Worm (Caenorhabditis elegans) whole organism, L4 larva: Measurements from ENCODE around the gene C32D5.11.
A peak's percentile ranks its signal among the peaks of the same experiment; 100 is the strongest.

Experiments used
- D1046.2 ChIP-seq: fragments of 200-800 bp; sonication (Bioruptor generic); IDR thresholded peaks from 2 replicates; pipeline ENCODE4 v1.3.6; 2022; ENCODE audit warnings: missing genetic modification characterization, missing compliant biosample characterization
- F44E2.7 ChIP-seq: fragments of 200-800 bp; sonication (Bioruptor generic); IDR thresholded peaks from 2 replicates; pipeline ENCODE4 v2.1.2; 2022; ENCODE audit warnings: missing genetic modification characterization, missing compliant biosample characterization
- T20F7.1 ChIP-seq: fragments of 200-800 bp; sonication (Bioruptor generic); optimal IDR thresholded peaks from 2 replicates; lab custom pipeline; 2018; ENCODE audit warnings: mild to moderate bottlenecking, missing genetic modification characterization, missing compliant biosample characterization
- T26A8.4 ChIP-seq: fragments of 200-800 bp; sonication (Bioruptor generic); IDR thresholded peaks from 2 replicates; pipeline ENCODE4 v1.3.6; 2022; ENCODE audit warnings: missing genetic modification characterization, missing compliant biosample characterization
- Y105C5A.15 ChIP-seq: fragments of 200-800 bp; sonication (Bioruptor generic); IDR thresholded peaks from 2 replicates; pipeline ENCODE4 v1.3.6; 2022; ENCODE audit warnings: missing genetic modification characterization, missing compliant biosample characterization
- aha-1 ChIP-seq: fragments of 150-350 bp; peaks from one replicate; lab custom pipeline; 2014; ENCODE audit warnings: missing biosample characterization, missing genetic modification characterization
- ama-1 ChIP-seq: fragments of 150-350 bp; optimal IDR thresholded peaks from 2 replicates; lab custom pipeline; 2014; ENCODE audit warnings: inconsistent platforms, mixed read lengths
- ceh-20 ChIP-seq: fragments of 200-800 bp; sonication (Bioruptor generic); IDR thresholded peaks from 2 replicates; pipeline ENCODE4 v1.3.6; 2022; ENCODE audit warnings: missing genetic modification reagents, missing genetic modification characterization, missing compliant biosample characterization
- ceh-32 ChIP-seq: sonication (generic microtip); optimal IDR thresholded peaks from 2 replicates; lab custom pipeline; 2016; ENCODE audit warnings: mild to moderate bottlenecking, missing genetic modification characterization, missing compliant biosample characterization; ENCODE audit not compliant: poor library complexity
- ceh-62 ChIP-seq: sonication (generic microtip); optimal IDR thresholded peaks from 2 replicates; lab custom pipeline; 2017; ENCODE audit warnings: missing biosample characterization, missing genetic modification characterization
- ceh-82 ChIP-seq: sonication (generic microtip); optimal IDR thresholded peaks from 2 replicates; lab custom pipeline; 2017; ENCODE audit warnings: missing biosample characterization, missing genetic modification characterization
- daf-16 ChIP-seq, 3 experiments: sonication (generic microtip); optimal IDR thresholded peaks; 2 replicates each; lab custom pipeline; 2016 to 2017; ENCODE audit warnings: missing genetic modification characterization in 3 of 3, missing genetic modification reagents in 3 of 3, mild to moderate bottlenecking in 2 of 3, missing compliant biosample characterization in 2 of 3, missing biosample characterization in 1 of 3, moderate library complexity in 1 of 3
- dmd-8 ChIP-seq: fragments of 200-800 bp; sonication (Bioruptor generic); IDR thresholded peaks from 2 replicates; pipeline ENCODE4 v1.3.6; 2022; ENCODE audit warnings: missing genetic modification characterization, missing compliant biosample characterization
- dpl-1 ChIP-seq: fragments of 150-350 bp; optimal IDR thresholded peaks from 2 replicates; lab custom pipeline; 2014; ENCODE audit warnings: missing biosample characterization, missing genetic modification reagents, missing genetic modification characterization
- fos-1 ChIP-seq: fragments of 150-350 bp; optimal IDR thresholded peaks from 2 replicates; lab custom pipeline; 2014; ENCODE audit warnings: missing biosample characterization, missing genetic modification characterization
- hlh-30 ChIP-seq: sonication (generic microtip); optimal IDR thresholded peaks from 2 replicates; lab custom pipeline; 2017; ENCODE audit warnings: antibody characterized with exemption, mild to moderate bottlenecking, missing genetic modification characterization, missing compliant biosample characterization; ENCODE audit not compliant: insufficient read depth
- jun-1 ChIP-seq: fragments of 150-350 bp; optimal IDR thresholded peaks from 2 replicates; lab custom pipeline; 2014; ENCODE audit warnings: missing biosample characterization, missing genetic modification reagents, missing genetic modification characterization
- lin-13 ChIP-seq: fragments of 150-350 bp; optimal IDR thresholded peaks from 2 replicates; lab custom pipeline; 2014; ENCODE audit warnings: missing biosample characterization, missing genetic modification reagents, missing genetic modification characterization
- lsy-2 ChIP-seq, 2 experiments: fragments of 150-350 bp in 1 of 2; sonication (generic microtip) in 1 of 2; optimal IDR thresholded peaks; 2 replicates each; lab custom pipeline; 2014 to 2017; ENCODE audit warnings: missing biosample characterization in 2 of 2, missing genetic modification characterization in 2 of 2
- madf-5 ChIP-seq, 2 experiments: fragments of 200-800 bp; sonication (Bioruptor generic); IDR thresholded peaks; 2 replicates each; pipeline ENCODE4 v1.3.6; 2022; ENCODE audit warnings: missing compliant biosample characterization in 2 of 2, missing genetic modification characterization in 2 of 2
- madf-9 ChIP-seq: fragments of 200-800 bp; sonication (Bioruptor generic); conservative IDR thresholded peaks from 2 replicates; pipeline ENCODE4 v1.3.6; 2022; ENCODE audit warnings: missing genetic modification reagents, missing genetic modification characterization, missing compliant biosample characterization
- mdl-1 ChIP-seq, 2 experiments: fragments of 150-350 bp in 1 of 2; sonication (generic microtip) in 1 of 2; optimal IDR thresholded peaks; 2 replicates each; lab custom pipeline; 2014 to 2017; ENCODE audit warnings: missing biosample characterization in 2 of 2, missing genetic modification characterization in 2 of 2
- mdt-29 ChIP-seq: fragments of 200-800 bp; sonication (Bioruptor generic); IDR thresholded peaks from 2 replicates; pipeline ENCODE4 v1.3.6; 2022; ENCODE audit warnings: missing genetic modification reagents, missing genetic modification characterization, missing compliant biosample characterization
- mep-1 ChIP-seq: fragments of 150-350 bp; sonication (generic microtip); optimal IDR thresholded peaks from 3 replicates; lab custom pipeline; 2014; ENCODE audit warnings: missing biosample characterization, missing genetic modification characterization
- mes-2 ChIP-seq: sonication (generic microtip); optimal IDR thresholded peaks from 2 replicates; lab custom pipeline; 2016; ENCODE audit warnings: missing genotype, mild to moderate bottlenecking, missing genetic modification characterization, missing compliant biosample characterization; ENCODE audit not compliant: poor library complexity, severe bottlenecking
- mxl-2 ChIP-seq: fragments of 200-800 bp; sonication (Bioruptor generic); conservative IDR thresholded peaks from 2 replicates; pipeline ENCODE4 v1.3.6; 2022; ENCODE audit warnings: missing genetic modification reagents, missing genetic modification characterization, missing compliant biosample characterization
- nhr-102 ChIP-seq: sonication (generic microtip); optimal IDR thresholded peaks from 2 replicates; lab custom pipeline; 2016; ENCODE audit warnings: mild to moderate bottlenecking, missing genetic modification characterization, moderate library complexity, missing compliant biosample characterization
- nhr-11 ChIP-seq: fragments of 150-350 bp; optimal IDR thresholded peaks from 2 replicates; lab custom pipeline; 2014; ENCODE audit warnings: missing biosample characterization, missing genetic modification characterization
- nhr-111 ChIP-seq: fragments of 200-800 bp; sonication (Bioruptor generic); optimal IDR thresholded peaks from 2 replicates; lab custom pipeline; 2018; ENCODE audit warnings: mild to moderate bottlenecking, missing genetic modification characterization, missing compliant biosample characterization
- nhr-25 ChIP-seq: sonication (generic microtip); optimal IDR thresholded peaks from 2 replicates; lab custom pipeline; 2017; ENCODE audit warnings: missing genetic modification characterization, mild to moderate bottlenecking, missing compliant biosample characterization, antibody characterized with exemption, moderate library complexity, borderline replicate concordance; ENCODE audit not compliant: insufficient read depth
- nhr-41 ChIP-seq: fragments of 200-800 bp; sonication (Bioruptor generic); IDR thresholded peaks from 2 replicates; pipeline ENCODE4 v1.3.6; 2022; ENCODE audit warnings: missing genetic modification reagents, missing genetic modification characterization, missing compliant biosample characterization
- nhr-6 ChIP-seq: fragments of 150-350 bp; optimal IDR thresholded peaks from 2 replicates; lab custom pipeline; 2014; ENCODE audit warnings: missing biosample characterization, missing genetic modification characterization
- nhr-77 ChIP-seq: fragments of 150-350 bp; optimal IDR thresholded peaks from 2 replicates; lab custom pipeline; 2014; ENCODE audit warnings: missing biosample characterization, missing genetic modification characterization
- pha-4 ChIP-seq, 2 experiments: fragments of 150-350 bp in 1 of 2; fragments of 200-800 bp in 1 of 2; sonication (Bioruptor generic) in 1 of 2; IDR thresholded peaks in 1 of 2; optimal IDR thresholded peaks in 1 of 2; 2 replicates each; pipeline versions ENCODE4 v1.3.6 to Lab custom; 2014 to 2022; ENCODE audit warnings: missing genetic modification characterization in 2 of 2, missing genetic modification reagents in 2 of 2, missing biosample characterization in 1 of 2, missing compliant biosample characterization in 1 of 2
- php-3 ChIP-seq: fragments of 200-800 bp; sonication (Bioruptor generic); IDR thresholded peaks from 2 replicates; pipeline ENCODE4 v1.3.6; 2022; ENCODE audit warnings: missing genetic modification reagents, missing genetic modification characterization, missing compliant biosample characterization
- pqm-1 ChIP-seq: sonication (generic microtip); optimal IDR thresholded peaks from 2 replicates; lab custom pipeline; 2017; ENCODE audit warnings: missing biosample characterization, missing genetic modification characterization
- set-16 ChIP-seq: fragments of 200-800 bp; sonication (Bioruptor generic); IDR thresholded peaks from 2 replicates; pipeline ENCODE4 v1.3.6; 2022; ENCODE audit warnings: missing genetic modification reagents, missing genetic modification characterization, missing compliant biosample characterization
- snpc-1.2 ChIP-seq: fragments of 200-800 bp; sonication (Bioruptor generic); IDR thresholded peaks from 2 replicates; pipeline ENCODE4 v1.3.6; 2022; ENCODE audit warnings: missing genetic modification reagents, missing genetic modification characterization, missing compliant biosample characterization
- unc-39 ChIP-seq: sonication (generic microtip); optimal IDR thresholded peaks from 2 replicates; lab custom pipeline; 2017; ENCODE audit warnings: missing biosample characterization, missing genetic modification characterization
- unc-62 ChIP-seq, 3 experiments: fragments of 150-350 bp in 1 of 3; sonication (generic microtip); optimal IDR thresholded peaks in 2 of 3; peaks in 1 of 3; 1 replicate in 1 of 3; 2 replicates in 2 of 3; lab custom pipeline; 2014 to 2017; ENCODE audit warnings: missing biosample characterization in 3 of 3, missing genetic modification characterization in 3 of 3, missing genetic modification reagents in 3 of 3, missing genotype in 1 of 3
- zag-1 ChIP-seq: fragments of 150-350 bp; optimal IDR thresholded peaks from 2 replicates; lab custom pipeline; 2014; ENCODE audit warnings: missing biosample characterization, missing genetic modification characterization
- zfp-3 ChIP-seq: fragments of 200-800 bp; sonication (Bioruptor generic); conservative IDR thresholded peaks from 2 replicates; pipeline ENCODE4 v1.3.6; 2022; ENCODE audit warnings: missing genetic modification reagents, missing genetic modification characterization, missing compliant biosample characterization
- zip-2 ChIP-seq: fragments of 150-350 bp; optimal IDR thresholded peaks from 2 replicates; lab custom pipeline; 2014; ENCODE audit warnings: missing biosample characterization, missing genetic modification characterization
- ztf-7 ChIP-seq: fragments of 150-350 bp; optimal IDR thresholded peaks from 2 replicates; lab custom pipeline; 2014; ENCODE audit warnings: missing biosample characterization, missing genetic modification characterization

C32D5.11 gene

DNA sequence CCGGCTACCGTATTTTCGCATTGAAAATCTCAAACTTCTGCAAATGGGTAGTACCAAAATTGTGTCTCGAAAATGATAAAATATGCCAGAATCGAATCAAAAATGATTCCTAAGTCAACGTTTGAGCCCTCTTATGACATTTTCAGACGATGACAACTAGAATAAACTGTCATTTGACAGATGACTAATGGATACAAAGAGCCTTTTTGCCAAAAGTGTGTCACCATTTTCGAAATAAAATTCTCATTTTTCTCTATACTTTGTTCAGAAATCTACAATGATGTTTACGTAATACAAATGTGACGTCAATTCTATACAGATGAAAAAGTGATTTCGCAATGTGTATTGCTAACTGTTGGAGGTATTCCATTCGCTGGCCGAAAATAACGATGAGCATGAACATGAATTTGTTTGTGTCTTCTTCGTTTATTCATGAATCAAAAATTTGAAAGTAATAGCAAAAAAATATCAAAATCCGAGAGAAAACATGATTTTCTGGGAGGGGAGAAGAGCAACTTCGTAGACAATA is 8.6 kb downstream of the C32D5.11 start (continued):
- TF ChIP-seq D1046.2 (GFP tag; lab: Robert Waterston, UW) (no peak; the same call in 1 of the 2 replicates), nhr-111 (GFP tag; lab: Kevin White, UChicago) (no peak), ceh-82 (tag; lab: Kevin White, UChicago) (no peak), ceh-62 (tag; lab: Kevin White, UChicago) (no peak), ceh-20 (GFP tag; lab: Robert Waterston, UW) (no peak), dmd-8 (GFP tag; lab: Robert Waterston, UW) (0 out of 2 replicates have a peak, but pooled peaks have one; percentile 7), php-3 (GFP tag; lab: Robert Waterston, UW) (peak; percentile 74), nhr-25 (tag; lab: Kevin White, UChicago) (peak; percentile 17), lin-13 (GFP tag; lab: Kevin White, UChicago) (peak; percentile 76), T20F7.1 (GFP tag; lab: Kevin White, UChicago) (peak; percentile 80), unc-39 (tag; lab: Kevin White, UChicago) (no peak), mep-1 (tag; lab: Kevin White, UChicago) (peak; percentile 92), nhr-6 (peak; percentile 82), nhr-77 (tag; lab: Kevin White, UChicago) (peak; percentile 80), nhr-11 (peak; percentile 74), mdl-1 (tag; optimal IDR thresholded peaks at IDR 0.05; lab: Kevin White, UChicago) (no peak), pqm-1 (tag; lab: Kevin White, UChicago) (no peak), zfp-3 (GFP tag; lab: Robert Waterston, UW) (peak; percentile 98), jun-1 (tag; lab: Kevin White, UChicago) (no peak), dpl-1 (GFP tag; lab: Kevin White, UChicago) (peak; percentile 31), aha-1 (tag; lab: Kevin White, UChicago) (peak; percentile 75), unc-62 (GFP tag; optimal IDR thresholded peaks at IDR 0.05 in 1 of 2; lab: Kevin White, UChicago) (peak in 1 of 2 experiments; percentile 80), unc-62 (tag; optimal IDR thresholded peaks at IDR 0.05; lab: Kevin White, UChicago) (peak; percentile 34)

ce11 chrII:6345195-6346158 is 9.8 kb downstream of the C32D5.11 start, which contains the start of gene C32D5.8:
TSS of gene C32D5.8 (minus strand) at chrII:6345964.
- TF ChIP-seq T26A8.4 (GFP tag; lab: Robert Waterston, UW), result no peak
- TF ChIP-seq fos-1 (tag; lab: Kevin White, UChicago), result no peak
- no peak for TF ChIP-seq daf-16 (GFP tag; optimal IDR thresholded peaks at IDR 0.05; lab: Kevin White, UChicago)
- TF ChIP-seq daf-16 (tag; optimal IDR thresholded peaks at IDR 0.05; lab: Kevin White, UChicago), result peak; percentile 56
- TF ChIP-seq ama-1, result peak; percentile 48
- TF ChIP-seq nhr-102, result no peak
- TF ChIP-seq madf-9 (GFP tag; lab: Robert Waterston, UW), result peak; percentile 44
- TF ChIP-seq dmd-8 (GFP tag; lab: Robert Waterston, UW), result peak; percentile 29; the same call in 1 of the 2 replicates
- TF ChIP-seq zip-2 (tag; lab: Kevin White, UChicago), result no peak
- TF ChIP-seq snpc-1.2 (GFP tag; lab: Robert Waterston, UW), result 0 out of 2 replicates have a peak, but pooled peaks have one; percentile 27
- no peak for TF ChIP-seq ceh-62 (tag; lab: Kevin White, UChicago)
- TF ChIP-seq nhr-11, result no peak
- TF ChIP-seq mes-2 (tag; lab: Kevin White, UChicago), result no peak
- no peak for TF ChIP-seq madf-5 (GFP tag; IDR thresholded peaks at IDR 0.05; lab: Robert Waterston, UW)
- no peak for TF ChIP-seq nhr-41 (GFP tag; lab: Robert Waterston, UW)
- peak; percentile 18 for TF ChIP-seq pqm-1 (tag; lab: Kevin White, UChicago)
- no peak for TF ChIP-seq lsy-2 (tag; optimal IDR thresholded peaks at IDR 0.05; lab: Kevin White, UChicago)
- no peak for TF ChIP-seq F44E2.7 (GFP tag; lab: Robert Waterston, UW)
- TF ChIP-seq Y105C5A.15 (GFP tag; lab: Robert Waterston, UW), result 0 out of 2 replicates have a peak, but pooled peaks have one; percentile 41
- no peak for TF ChIP-seq zag-1 (tag; lab: Kevin White, UChicago)
- TF ChIP-seq set-16 (GFP tag; lab: Robert Waterston, UW), result no peak
- no peak for TF ChIP-seq ceh-32 (tag; lab: Kevin White, UChicago)
- TF ChIP-seq D1046.2 (GFP tag; lab: Robert Waterston, UW), result no peak
- peak in 1 of 2 experiments; percentile 66 for TF ChIP-seq mdl-1 (tag; optimal IDR thresholded peaks at IDR 0.05; lab: Kevin White, UChicago)
- TF ChIP-seq ztf-7 (tag; lab: Kevin White, UChicago), result peak; percentile 30
- TF ChIP-seq hlh-30 (tag; lab: Kevin White, UChicago), result peak; percentile 75
- TF ChIP-seq mxl-2 (GFP tag; lab: Robert Waterston, UW), result no peak
- TF ChIP-seq mdt-29 (GFP tag; lab: Robert Waterston, UW), result no peak
- TF ChIP-seq pha-4 (GFP tag; IDR thresholded peaks at IDR 0.05; lab: Robert Waterston, UW), result no peak
- TF ChIP-seq pha-4 (tag; optimal IDR thresholded peaks at IDR 0.05; lab: Kevin White, UChicago), result no peak
